Worm (Caenorhabditis elegans): ENCODE results near the gene clec-174.

- TF ChIP-seq nhr-28 (tag; optimal IDR thresholded peaks at IDR 0.05) (no peak), unc-62 (GFP tag; optimal IDR thresholded peaks at IDR 0.05 in 1 of 2) (no peak), unc-62 (tag; optimal IDR thresholded peaks at IDR 0.05) (no peak)
These were observed 21.1 kb upstream of the clec-174 start, which contains the start of gene Y46C8AM.1 for ce11 chrIV:3962584-3962983.
